Worm (Caenorhabditis elegans) whole organism, L4/young adult: Measurements from ENCODE around the gene syx-3.

ENCODE experiments used
- W03F9.2 ChIP-seq: fragments of 150-350 bp; optimal IDR thresholded peaks from 2 replicates; lab custom pipeline; 2014; ENCODE audit warnings: missing biosample characterization, missing genetic modification characterization
- dao-5 ChIP-seq: sonication (generic microtip); optimal IDR thresholded peaks from 2 replicates; lab custom pipeline; 2016; ENCODE audit warnings: missing genotype, missing genetic modification characterization, moderate library complexity, missing compliant biosample characterization
- him-1 ChIP-seq: sonication (generic microtip); optimal IDR thresholded peaks from 2 replicates; lab custom pipeline; 2016; ENCODE audit warnings: missing genotype, missing genetic modification reagents, missing genetic modification characterization, missing compliant biosample characterization

DNA sequence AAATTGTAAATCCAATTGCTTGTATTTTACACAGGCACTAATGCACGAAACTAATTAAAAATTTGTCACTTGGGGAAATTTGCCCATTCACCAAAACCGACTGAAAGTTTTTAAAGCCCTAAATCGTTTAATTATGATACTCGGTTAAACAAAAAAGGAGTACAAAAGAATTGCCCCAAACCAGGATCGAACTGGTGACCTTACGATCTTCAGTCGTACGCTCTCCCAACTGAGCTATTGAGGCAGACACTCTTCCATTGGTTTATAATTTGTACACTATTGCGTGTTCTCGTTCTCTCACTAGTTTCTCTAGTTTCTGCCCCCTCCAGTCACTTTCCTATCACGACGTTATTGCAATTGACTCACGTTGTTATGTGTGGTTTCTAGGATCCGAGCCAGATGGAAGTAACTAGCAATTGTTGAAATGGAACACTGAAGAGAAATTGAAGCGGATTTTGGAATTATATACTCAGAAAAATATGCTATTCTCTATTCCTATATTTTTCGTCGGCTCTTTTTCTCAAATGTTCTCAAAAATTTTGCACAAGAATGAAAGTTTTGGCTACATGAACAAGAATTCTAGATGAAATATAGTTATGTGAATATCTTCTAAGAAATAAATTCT is 29.6 kb upstream of the syx-3 start:
- TF ChIP-seq him-1 (tag; lab: Kevin White, UChicago) (no peak), dao-5 (tag; lab: Kevin White, UChicago) (peak; percentile 67), W03F9.2 (tag; lab: Kevin White, UChicago) (no peak)
